Worm (Caenorhabditis elegans): ENCODE measurements around the gene srw-102.

The srw-102 gene

DNA sequence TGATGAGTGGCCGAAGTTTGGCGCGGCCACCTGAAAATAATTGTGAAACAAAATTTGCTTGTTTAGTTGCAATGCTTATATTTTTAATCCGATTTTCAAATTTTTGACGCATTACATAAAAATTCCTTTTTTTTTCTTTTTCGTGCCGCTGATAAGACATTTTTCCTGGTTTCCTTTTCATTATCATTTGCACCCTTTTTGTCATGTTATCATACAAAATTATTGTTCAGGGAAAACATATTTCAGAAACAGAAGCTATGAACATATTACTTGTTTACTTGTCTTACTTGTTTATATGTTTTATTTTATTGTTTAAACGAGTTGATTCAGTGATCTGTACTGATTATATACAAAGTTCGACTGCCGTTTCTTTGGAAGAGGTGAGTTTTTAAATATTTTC, 40.7 kb downstream of the srw-102 start, which contains the start of gene clec-205:
clec-205 (plus strand) TSS at position 212 of the 400 bp plus-strand sequence.
- TF ChIP-seq bed-3 (GFP tag; optimal IDR thresholded peaks at IDR 0.05), result no peak
- no peak for TF ChIP-seq tbx-8 (GFP tag; optimal IDR thresholded peaks at IDR 0.05)
- TF ChIP-seq mep-1 (tag; optimal IDR thresholded peaks at IDR 0.05), result no peak
- TF ChIP-seq hlh-1 (tag; optimal IDR thresholded peaks at IDR 0.05), result no peak
- TF ChIP-seq ces-1 (GFP tag; optimal IDR thresholded peaks at IDR 0.05), result no peak
- TF ChIP-seq nhr-76 (tag; optimal IDR thresholded peaks at IDR 0.05), result no peak
- no peak for TF ChIP-seq sptf-1 (tag; optimal IDR thresholded peaks at IDR 0.05)
- no peak for TF ChIP-seq unc-39 (tag; optimal IDR thresholded peaks at IDR 0.05)
- no peak for TF ChIP-seq nhr-237 (tag; optimal IDR thresholded peaks at IDR 0.05)
- TF ChIP-seq ham-2 (GFP tag; optimal IDR thresholded peaks at IDR 0.05), result no peak
- no peak for TF ChIP-seq ceh-39 (tag; optimal IDR thresholded peaks at IDR 0.05)
- TF ChIP-seq ceh-83 (GFP tag; optimal IDR thresholded peaks at IDR 0.05), result no peak
- TF ChIP-seq blmp-1 (tag; optimal IDR thresholded peaks at IDR 0.05), result no peak

ce11 chrV:1767427-1767826, 47.4 kb downstream of the srw-102 start:
- TF ChIP-seq sem-2 (GFP tag; optimal IDR thresholded peaks at IDR 0.05) (no peak), elt-1 (tag; optimal IDR thresholded peaks at IDR 0.05; ENCODE audit: borderline replicate concordance, insufficient read depth) (no peak), nhr-28 (tag; optimal IDR thresholded peaks at IDR 0.05) (no peak), lsy-2 (tag; optimal IDR thresholded peaks at IDR 0.05) (no peak), ham-2 (GFP tag; optimal IDR thresholded peaks at IDR 0.05) (no peak), tbx-8 (GFP tag; optimal IDR thresholded peaks at IDR 0.05) (no peak), ces-1 (GFP tag; optimal IDR thresholded peaks at IDR 0.05) (no peak)

Measured in whole organism, mixed stage, embryonic.